Worm (Caenorhabditis elegans): ENCODE data around the gene C45G9.9.

C45G9.9 gene

DNA sequence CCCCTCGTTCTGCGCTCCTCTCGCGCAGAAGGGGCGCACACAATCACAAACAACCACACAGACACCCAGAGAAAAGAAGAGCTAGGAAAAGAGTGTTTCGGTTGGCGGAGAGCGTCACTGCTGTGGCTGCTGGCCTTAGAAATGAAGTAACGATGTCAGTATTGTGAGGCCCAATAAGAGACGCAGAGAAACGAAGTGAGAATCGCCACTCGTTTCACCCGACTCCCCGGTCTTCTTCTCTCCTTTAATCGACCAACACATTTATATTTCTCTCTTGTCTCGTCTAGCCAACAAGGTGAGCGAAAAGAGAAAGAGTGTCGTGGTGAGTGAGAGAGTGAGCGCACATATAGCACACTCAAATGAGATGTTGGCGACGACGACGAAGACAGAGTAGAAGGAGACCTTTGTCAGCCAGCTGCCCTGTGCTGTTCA, 41.7 kb downstream of the C45G9.9 start:
- TF ChIP-seq scrt-1 (GFP tag; IDR thresholded peaks at IDR 0.05), result peak; percentile 14; the same call in 1 of the 2 replicates
- TF ChIP-seq hmbx-1 (tag; optimal IDR thresholded peaks at IDR 0.05), result no peak
- no peak for TF ChIP-seq tbx-37 (GFP tag; conservative IDR thresholded peaks at IDR 0.05)
- no peak for TF ChIP-seq tra-4 (tag; optimal IDR thresholded peaks at IDR 0.05)
- TF ChIP-seq pes-1 (GFP tag; IDR thresholded peaks at IDR 0.05), result peak; percentile 48; the same call in 1 of the 2 replicates
- TF ChIP-seq sea-1 (GFP tag; conservative IDR thresholded peaks at IDR 0.05), result 0 out of 2 replicates have a peak, but pooled peaks have one; percentile 39
- no peak for TF ChIP-seq B0310.2 (tag; optimal IDR thresholded peaks at IDR 0.05)
- peak; percentile 74 for TF ChIP-seq F13C5.2 (tag; optimal IDR thresholded peaks at IDR 0.05)
- TF ChIP-seq hmg-4 (GFP tag; optimal IDR thresholded peaks at IDR 0.05), result peak; percentile 88
- peak; percentile 64 for TF ChIP-seq aly-1 (tag; optimal IDR thresholded peaks at IDR 0.05)
- TF ChIP-seq ama-1 (optimal IDR thresholded peaks at IDR 0.05), result no peak
- TF ChIP-seq ceh-36 (tag; optimal IDR thresholded peaks at IDR 0.05), result no peak
- TF ChIP-seq ets-7 (tag; optimal IDR thresholded peaks at IDR 0.05), result no peak
- TF ChIP-seq ceh-13 (GFP tag; optimal IDR thresholded peaks at IDR 0.05), result no peak
- no peak for TF ChIP-seq flt-1 (GFP tag; IDR thresholded peaks at IDR 0.05)
- TF ChIP-seq tbx-11 (GFP tag; IDR thresholded peaks at IDR 0.05), result 0 out of 2 replicates have a peak, but pooled peaks have one; percentile 3
- no peak for TF ChIP-seq hnd-1 (tag; optimal IDR thresholded peaks at IDR 0.05)

DNA sequence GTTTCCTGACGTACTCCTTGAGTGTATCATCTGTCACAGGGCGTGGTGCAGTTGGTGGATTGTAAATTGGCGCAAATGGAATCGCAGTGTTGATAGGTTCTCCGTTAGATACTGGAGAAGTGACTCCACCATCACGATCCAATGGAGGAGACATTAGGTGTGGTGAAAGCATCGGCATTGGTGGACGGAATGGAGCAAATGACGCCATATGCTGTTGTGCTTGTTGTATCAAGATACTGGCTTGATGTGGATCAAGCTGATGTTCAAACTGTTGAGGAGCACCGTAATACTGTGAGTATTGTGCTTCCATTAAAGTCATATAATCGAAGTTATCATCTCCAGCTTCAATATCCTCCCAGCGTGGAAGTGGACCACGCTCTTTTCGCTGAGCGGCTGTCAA, 43.1 kb downstream of the C45G9.9 start:
- TF ChIP-seq tbx-11 (GFP tag; IDR thresholded peaks at IDR 0.05) (no peak), hnd-1 (tag; optimal IDR thresholded peaks at IDR 0.05) (no peak), flt-1 (GFP tag; IDR thresholded peaks at IDR 0.05) (no peak), ceh-13 (GFP tag; optimal IDR thresholded peaks at IDR 0.05) (no peak), sea-1 (GFP tag; conservative IDR thresholded peaks at IDR 0.05) (no peak), F13C5.2 (tag; optimal IDR thresholded peaks at IDR 0.05) (no peak), tbx-37 (GFP tag; conservative IDR thresholded peaks at IDR 0.05) (no peak), pes-1 (GFP tag; IDR thresholded peaks at IDR 0.05) (no peak), aly-1 (tag; optimal IDR thresholded peaks at IDR 0.05) (no peak), hmbx-1 (tag; optimal IDR thresholded peaks at IDR 0.05) (no peak), B0310.2 (tag; optimal IDR thresholded peaks at IDR 0.05) (no peak), tra-4 (tag; optimal IDR thresholded peaks at IDR 0.05) (no peak), hmg-4 (GFP tag; optimal IDR thresholded peaks at IDR 0.05) (no peak), ets-7 (tag; optimal IDR thresholded peaks at IDR 0.05) (no peak), ceh-36 (tag; optimal IDR thresholded peaks at IDR 0.05) (no peak), ama-1 (optimal IDR thresholded peaks at IDR 0.05) (no peak), scrt-1 (GFP tag; IDR thresholded peaks at IDR 0.05) (no peak)

DNA sequence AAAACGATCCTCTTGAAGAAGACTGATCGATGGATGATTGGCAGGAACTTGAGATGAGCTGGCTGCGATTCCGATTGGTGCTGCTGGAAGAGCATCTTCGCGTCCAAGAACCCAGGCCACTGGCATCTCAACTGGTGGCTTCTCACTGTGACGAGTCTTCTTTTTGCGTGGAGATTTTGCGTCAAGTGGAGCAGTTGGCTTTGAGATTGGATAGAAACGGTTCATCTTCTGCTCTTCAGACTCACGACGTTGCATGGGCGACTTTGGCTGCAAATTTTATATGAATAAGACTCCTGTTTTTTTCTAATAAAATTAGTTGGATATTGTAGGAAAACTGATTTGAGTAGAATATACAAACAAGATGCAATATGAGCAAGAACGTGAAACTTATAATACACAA, 44.9 kb downstream of the C45G9.9 start:
- TF ChIP-seq hnd-1 (tag; optimal IDR thresholded peaks at IDR 0.05) (no peak), hmbx-1 (tag; optimal IDR thresholded peaks at IDR 0.05) (no peak)

DNA sequence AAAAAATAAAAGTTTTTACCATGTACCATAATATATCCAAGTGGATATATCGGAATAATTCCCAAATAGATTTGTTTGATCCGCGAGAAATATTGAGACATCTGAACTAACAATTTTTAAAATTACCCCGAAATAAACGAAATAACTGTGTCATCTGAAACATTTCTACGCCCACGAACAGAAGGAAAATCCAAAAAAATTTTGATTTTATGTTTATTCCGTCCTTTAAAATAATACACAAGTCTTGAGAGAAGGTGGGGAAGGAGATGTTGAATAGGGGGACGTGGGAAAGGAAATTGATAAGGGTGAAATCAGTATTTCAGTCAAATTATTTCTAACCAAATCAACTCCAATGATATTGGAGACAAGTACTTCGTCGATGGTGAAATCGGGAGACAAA, 46.9 kb downstream of the C45G9.9 start, which contains the start of gene R144.11:
Gene R144.11, minus strand, starts transcription at position 101 of the 400 bp plus-strand sequence.
- TF ChIP-seq hnd-1 (tag; optimal IDR thresholded peaks at IDR 0.05) (no peak), sea-1 (GFP tag; conservative IDR thresholded peaks at IDR 0.05) (no peak), tbx-37 (GFP tag; conservative IDR thresholded peaks at IDR 0.05) (no peak)

DNA sequence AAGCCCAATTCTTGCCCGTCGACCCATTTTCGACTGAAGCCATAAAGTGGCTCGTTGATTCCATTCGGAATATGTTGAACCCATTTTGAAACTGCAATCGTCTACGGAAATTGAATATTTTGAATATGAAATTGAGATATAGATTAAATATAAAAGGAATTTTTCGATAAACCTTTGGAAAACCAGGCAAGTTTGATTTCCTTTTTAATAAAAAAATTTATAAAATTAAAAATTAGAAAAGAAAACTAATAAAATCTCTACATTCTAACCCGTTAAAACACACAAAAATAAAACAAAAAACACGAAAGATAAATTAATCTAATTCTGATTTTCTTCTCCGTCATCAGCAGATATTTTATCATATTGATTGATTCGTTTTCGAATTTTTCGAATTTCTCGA, 48.7 kb downstream of the C45G9.9 start, which contains the start of gene R144.12:
Gene R144.12, minus strand, starts transcription at position 101 of the 400 bp plus-strand sequence.
- TF ChIP-seq ceh-13 (GFP tag; optimal IDR thresholded peaks at IDR 0.05) (no peak), hnd-1 (tag; optimal IDR thresholded peaks at IDR 0.05) (no peak), ets-7 (tag; optimal IDR thresholded peaks at IDR 0.05) (no peak), ceh-36 (tag; optimal IDR thresholded peaks at IDR 0.05) (no peak), pes-1 (GFP tag; IDR thresholded peaks at IDR 0.05) (no peak), B0310.2 (tag; optimal IDR thresholded peaks at IDR 0.05) (no peak), hmbx-1 (tag; optimal IDR thresholded peaks at IDR 0.05) (no peak), aly-1 (tag; optimal IDR thresholded peaks at IDR 0.05) (no peak), tbx-37 (GFP tag; conservative IDR thresholded peaks at IDR 0.05) (no peak), F13C5.2 (tag; optimal IDR thresholded peaks at IDR 0.05) (no peak), hmg-4 (GFP tag; optimal IDR thresholded peaks at IDR 0.05) (no peak), sea-1 (GFP tag; conservative IDR thresholded peaks at IDR 0.05) (no peak), ama-1 (optimal IDR thresholded peaks at IDR 0.05) (no peak), scrt-1 (GFP tag; IDR thresholded peaks at IDR 0.05) (no peak)

DNA sequence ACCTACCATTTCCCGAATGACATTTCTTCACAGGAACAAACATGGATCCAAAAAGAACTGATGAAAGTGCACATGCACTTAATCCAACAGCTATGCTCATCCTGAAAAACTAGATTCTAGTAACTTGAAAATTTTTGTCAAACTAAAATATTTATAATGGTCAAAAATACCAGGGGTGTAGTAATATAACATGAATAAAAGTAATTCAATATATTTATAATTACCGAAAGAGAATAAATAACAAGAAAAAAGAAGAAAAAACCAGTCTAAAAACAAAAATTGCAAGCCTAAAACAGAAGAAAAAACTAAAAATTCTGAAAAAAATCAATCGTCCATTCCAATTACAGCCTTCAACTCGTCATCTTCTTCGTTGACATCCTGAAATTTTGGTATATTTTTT, 51.0 kb downstream of the C45G9.9 start, which contains the start of gene R144.6:
Gene R144.6, minus strand, starts transcription at position 101 of the 400 bp plus-strand sequence.
- TF ChIP-seq sea-1 (GFP tag; conservative IDR thresholded peaks at IDR 0.05) (no peak), B0310.2 (tag; optimal IDR thresholded peaks at IDR 0.05) (no peak), aly-1 (tag; optimal IDR thresholded peaks at IDR 0.05) (no peak), F13C5.2 (tag; optimal IDR thresholded peaks at IDR 0.05) (no peak), ceh-36 (tag; optimal IDR thresholded peaks at IDR 0.05) (no peak), tbx-37 (GFP tag; conservative IDR thresholded peaks at IDR 0.05) (no peak), tra-4 (tag; optimal IDR thresholded peaks at IDR 0.05) (no peak), flt-1 (GFP tag; IDR thresholded peaks at IDR 0.05) (no peak), scrt-1 (GFP tag; IDR thresholded peaks at IDR 0.05) (no peak), tbx-11 (GFP tag; IDR thresholded peaks at IDR 0.05) (no peak), hmg-4 (GFP tag; optimal IDR thresholded peaks at IDR 0.05) (no peak), hnd-1 (tag; optimal IDR thresholded peaks at IDR 0.05) (no peak), ama-1 (optimal IDR thresholded peaks at IDR 0.05) (no peak), ceh-13 (GFP tag; optimal IDR thresholded peaks at IDR 0.05) (no peak), ets-7 (tag; optimal IDR thresholded peaks at IDR 0.05) (no peak)
